Fruit fly (Drosophila melanogaster) Kc167 (cell line): ENCODE data around the gene RpL35.

Source experiments
- h ChIP-seq: fragments of >200 bp; optimal IDR thresholded peaks from 3 replicates; lab custom pipeline; 2018; ENCODE audit warnings: missing external identifiers
- insv ChIP-seq: fragments of >200 bp; optimal IDR thresholded peaks from 3 replicates; lab custom pipeline; 2018; ENCODE audit warnings: missing external identifiers
- psq ChIP-seq: fragments of >200 bp; optimal IDR thresholded peaks from 2 replicates; lab custom pipeline; 2017; ENCODE audit warnings: missing external identifiers
- ttk ChIP-seq: sonication (Bioruptor generic); optimal IDR thresholded peaks from 2 replicates; lab custom pipeline; 2017; ENCODE audit warnings: missing external identifiers

dm6 chrX:5649387-5649786 is 22.8 kb upstream of the RpL35 start:
- TF ChIP-seq h (lab: Kevin White, UChicago) (no peak), ttk (lab: Kevin White, UChicago) (no peak), insv (no peak), psq (lab: Kevin White, UChicago) (no peak)
